Worm (Caenorhabditis elegans): ENCODE measurements around the gene W06G6.15.

Gene W06G6.15

DNA sequence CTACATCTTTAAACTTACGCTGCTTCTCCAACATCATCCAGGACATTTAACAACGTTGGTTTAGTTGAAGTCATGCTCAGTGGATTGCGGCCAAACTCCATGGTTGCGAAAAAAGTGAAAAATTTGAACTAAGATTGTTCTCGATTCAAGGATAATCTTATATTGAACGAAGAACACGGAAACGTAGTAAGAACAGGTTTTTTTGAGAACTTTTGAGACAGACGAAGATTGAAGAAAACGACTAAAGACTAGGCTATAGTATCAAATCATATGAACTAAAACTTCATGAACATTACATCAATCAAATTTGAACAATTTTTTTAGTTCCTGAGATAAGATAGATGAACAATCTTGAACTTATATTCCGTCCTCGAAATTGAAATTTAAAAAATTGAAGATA, 7.2 kb upstream of the W06G6.15 start, which contains the start of gene W06G6.10:
W06G6.10 (minus strand) TSS at position 101 of the 400 bp plus-strand sequence.
- TF ChIP-seq ceh-28 (tag; optimal IDR thresholded peaks at IDR 0.05) (no peak), ztf-7 (tag; optimal IDR thresholded peaks at IDR 0.05) (no peak), lsy-2 (tag; optimal IDR thresholded peaks at IDR 0.05) (no peak), nhr-111 (GFP tag; optimal IDR thresholded peaks at IDR 0.05) (no peak), rbr-2 (tag; optimal IDR thresholded peaks at IDR 0.05) (no peak), nhr-41 (GFP tag; IDR thresholded peaks at IDR 0.05) (no peak), nhr-28 (tag; optimal IDR thresholded peaks at IDR 0.05) (no peak), lin-39 (tag; optimal IDR thresholded peaks at IDR 0.05) (no peak), ceh-62 (tag; optimal IDR thresholded peaks at IDR 0.05) (no peak), hmg-1.1 (GFP tag; IDR thresholded peaks at IDR 0.05) (no peak), F10B5.3 (tag; optimal IDR thresholded peaks at IDR 0.05) (no peak), ceh-82 (tag; optimal IDR thresholded peaks at IDR 0.05) (no peak), tra-1 (GFP tag; IDR thresholded peaks at IDR 0.05) (no peak), madf-5 (GFP tag; IDR thresholded peaks at IDR 0.05) (no peak)

DNA sequence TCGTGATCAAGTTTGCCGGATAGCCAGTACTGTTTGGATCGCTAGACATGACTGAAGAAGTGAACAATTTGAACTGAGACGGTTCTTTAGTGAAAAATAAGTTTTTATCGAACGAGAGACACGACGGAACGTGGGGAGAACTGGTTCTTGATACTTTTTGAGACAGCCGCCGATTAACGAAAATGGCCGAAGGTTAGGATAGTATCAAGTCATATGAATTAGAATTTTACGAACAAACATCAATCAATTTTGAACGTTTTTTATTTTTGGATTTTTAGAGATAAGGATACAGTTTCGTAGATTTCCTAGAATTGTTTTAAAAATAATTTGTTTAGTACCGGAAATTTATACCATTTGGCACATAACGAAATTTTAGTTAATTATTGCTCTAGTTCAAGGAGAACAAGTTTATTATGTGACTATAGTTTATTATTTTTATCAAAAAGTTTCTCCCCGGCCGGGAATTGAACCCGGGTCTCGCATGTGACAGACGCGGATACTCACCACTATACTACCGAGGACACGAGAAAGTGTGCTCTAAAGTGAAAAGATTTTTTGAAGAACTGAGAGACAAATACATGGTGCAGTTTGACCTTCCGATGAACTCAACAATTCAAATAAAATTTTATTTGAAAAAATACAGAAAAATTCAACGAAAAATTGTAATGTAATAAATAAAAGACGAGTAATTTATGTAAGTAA, 5.9 kb upstream of the W06G6.15 start, which contains the start of gene W06G6.20:
W06G6.20 (minus strand) TSS at position 51 of the 702 bp plus-strand sequence.
- no peak for TF ChIP-seq cey-2 (tag; optimal IDR thresholded peaks at IDR 0.05; ENCODE audit: borderline replicate concordance, insufficient read depth)
- no peak for TF ChIP-seq aly-2 (tag; optimal IDR thresholded peaks at IDR 0.05)
- peak; percentile 74 for TF ChIP-seq hlh-30 (tag; optimal IDR thresholded peaks at IDR 0.05; ENCODE audit: insufficient read depth)
- peak; percentile 49; the same call in 1 of the 2 replicates for TF ChIP-seq arid-1 (GFP tag; conservative IDR thresholded peaks at IDR 0.05)
- no peak for TF ChIP-seq lin-39 (tag; optimal IDR thresholded peaks at IDR 0.05)
- TF ChIP-seq pha-4 (GFP tag; IDR thresholded peaks at IDR 0.05), result peak; percentile 46; the same call in 1 of the 2 replicates
- TF ChIP-seq pha-4 (tag; optimal IDR thresholded peaks at IDR 0.05), result no peak
- TF ChIP-seq mes-2 (tag; optimal IDR thresholded peaks at IDR 0.05; ENCODE audit: poor library complexity, severe bottlenecking), result no peak
- TF ChIP-seq nhr-102 (tag; optimal IDR thresholded peaks at IDR 0.05), result no peak
- no peak for TF ChIP-seq egl-27 (tag; optimal IDR thresholded peaks at IDR 0.05)
- TF ChIP-seq snpc-4 (tag; optimal IDR thresholded peaks at IDR 0.05), result no peak
- no peak for TF ChIP-seq R02D3.7 (tag; optimal IDR thresholded peaks at IDR 0.05)
- no peak for TF ChIP-seq Y5F2A.4 (GFP tag; optimal IDR thresholded peaks at IDR 0.05)
- peak; percentile 54 for TF ChIP-seq lin-38 (GFP tag; IDR thresholded peaks at IDR 0.05)
- TF ChIP-seq ztf-7 (tag; optimal IDR thresholded peaks at IDR 0.05), result no peak
- TF ChIP-seq fos-1 (tag; optimal IDR thresholded peaks at IDR 0.05), result no peak
- TF ChIP-seq egl-43 (GFP tag; IDR thresholded peaks at IDR 0.05), result 0 out of 2 replicates have a peak, but pooled peaks have one; percentile 23
- no peak for TF ChIP-seq T20F7.1 (GFP tag; optimal IDR thresholded peaks at IDR 0.05)
- TF ChIP-seq F37D6.2 (tag; optimal IDR thresholded peaks at IDR 0.05), result no peak
- TF ChIP-seq hlh-11 (tag; optimal IDR thresholded peaks at IDR 0.05), result no peak
- no peak for TF ChIP-seq lin-1 (GFP tag; IDR thresholded peaks at IDR 0.05)
- TF ChIP-seq madf-9 (GFP tag; conservative IDR thresholded peaks at IDR 0.05), result 0 out of 2 replicates have a peak, but pooled peaks have one; percentile 32
- TF ChIP-seq nhr-10 (tag; optimal IDR thresholded peaks at IDR 0.05), result no peak
- TF ChIP-seq ceh-32 (tag; optimal IDR thresholded peaks at IDR 0.05; ENCODE audit: poor library complexity), result no peak
- no peak for TF ChIP-seq nhr-42 (GFP tag; IDR thresholded peaks at IDR 0.05)
- TF ChIP-seq F49E8.2 (tag; optimal IDR thresholded peaks at IDR 0.05; ENCODE audit: borderline replicate concordance), result no peak
- no peak for TF ChIP-seq ceh-82 (tag; optimal IDR thresholded peaks at IDR 0.05)
- TF ChIP-seq madf-5 (GFP tag; IDR thresholded peaks at IDR 0.05), result 0 out of 4 replicates have a peak, but pooled peaks have one; percentile 7 to 9
- no peak for TF ChIP-seq Y75B8A.6 (GFP tag; IDR thresholded peaks at IDR 0.05)
- TF ChIP-seq ctbp-1 (GFP tag; IDR thresholded peaks at IDR 0.05), result no peak
- peak in 1 of 2 experiments; percentile 63 for TF ChIP-seq daf-16 (GFP tag; optimal IDR thresholded peaks at IDR 0.05)
- peak; percentile 31 for TF ChIP-seq daf-16 (tag; optimal IDR thresholded peaks at IDR 0.05)
- no peak for TF ChIP-seq set-16 (GFP tag; IDR thresholded peaks at IDR 0.05)
- no peak for TF ChIP-seq spr-1 (tag; optimal IDR thresholded peaks at IDR 0.05)
- TF ChIP-seq duxl-1 (tag; optimal IDR thresholded peaks at IDR 0.05; ENCODE audit: poor library complexity), result peak; percentile 40
- no peak for TF ChIP-seq nhr-28 (tag; optimal IDR thresholded peaks at IDR 0.05)
- no peak for TF ChIP-seq T26A8.4 (GFP tag; IDR thresholded peaks at IDR 0.05)
- no peak for TF ChIP-seq ceh-20 (GFP tag; IDR thresholded peaks at IDR 0.05)
- no peak for TF ChIP-seq ceh-62 (tag; optimal IDR thresholded peaks at IDR 0.05)
- TF ChIP-seq nhr-77 (tag; optimal IDR thresholded peaks at IDR 0.05), result no peak

Data from whole organism, L4 larva.